Worm (Caenorhabditis elegans): Measurements from ENCODE around the gene ZC376.8.
"Not testable (repeated sequence)": the region's sequence is repeated elsewhere in the genome, so short reads cannot be mapped to it uniquely, and the experiment has no call there.

Gene ZC376.8

ce11 chrV:14179947-14180346 is at the start of gene ZC376.8:
Gene ZC376.8 (plus strand): TSS chrV:14180247.
- no peak for TF ChIP-seq hnd-1 (tag; optimal IDR thresholded peaks at IDR 0.05)
- TF ChIP-seq sea-1 (GFP tag; conservative IDR thresholded peaks at IDR 0.05) = no peak
- TF ChIP-seq pes-1 (GFP tag; IDR thresholded peaks at IDR 0.05) = no peak
- TF ChIP-seq ama-1 (optimal IDR thresholded peaks at IDR 0.05) = no peak
- TF ChIP-seq B0310.2 (tag; optimal IDR thresholded peaks at IDR 0.05) = no peak
- no peak for TF ChIP-seq scrt-1 (GFP tag; IDR thresholded peaks at IDR 0.05)
- no peak for TF ChIP-seq flt-1 (GFP tag; IDR thresholded peaks at IDR 0.05)
- no peak for TF ChIP-seq ceh-13 (GFP tag; optimal IDR thresholded peaks at IDR 0.05)
- TF ChIP-seq tra-4 (tag; optimal IDR thresholded peaks at IDR 0.05) = no peak
- no peak for TF ChIP-seq ceh-36 (tag; optimal IDR thresholded peaks at IDR 0.05)
- no peak for TF ChIP-seq hmbx-1 (tag; optimal IDR thresholded peaks at IDR 0.05)

- TF ChIP-seq ceh-36 (tag; optimal IDR thresholded peaks at IDR 0.05) = no peak
- no peak for TF ChIP-seq sea-1 (GFP tag; conservative IDR thresholded peaks at IDR 0.05)
- no peak for TF ChIP-seq ama-1 (optimal IDR thresholded peaks at IDR 0.05)
- TF ChIP-seq hmg-4 (GFP tag; optimal IDR thresholded peaks at IDR 0.05) = no peak
- TF ChIP-seq scrt-1 (GFP tag; IDR thresholded peaks at IDR 0.05) = no peak
- no peak for TF ChIP-seq tbx-11 (GFP tag; IDR thresholded peaks at IDR 0.05)
- TF ChIP-seq hmbx-1 (tag; optimal IDR thresholded peaks at IDR 0.05) = no peak
- no peak for TF ChIP-seq F13C5.2 (tag; optimal IDR thresholded peaks at IDR 0.05)
- TF ChIP-seq flt-1 (GFP tag; IDR thresholded peaks at IDR 0.05) = no peak
- no peak for TF ChIP-seq B0310.2 (tag; optimal IDR thresholded peaks at IDR 0.05)
- TF ChIP-seq hnd-1 (tag; optimal IDR thresholded peaks at IDR 0.05) = no peak
- TF ChIP-seq tra-4 (tag; optimal IDR thresholded peaks at IDR 0.05) = no peak
- no peak for TF ChIP-seq ceh-13 (GFP tag; optimal IDR thresholded peaks at IDR 0.05)
- no peak for TF ChIP-seq ets-7 (tag; optimal IDR thresholded peaks at IDR 0.05)
- no peak for TF ChIP-seq tbx-37 (GFP tag; conservative IDR thresholded peaks at IDR 0.05)
- TF ChIP-seq pes-1 (GFP tag; IDR thresholded peaks at IDR 0.05) = no peak
Measured at ce11 chrV:14133002-14133763, 46.9 kb upstream of the ZC376.8 start.

ce11 chrV:14134757-14135441 is 45.1 kb upstream of the ZC376.8 start:
- TF ChIP-seq flt-1 (GFP tag; IDR thresholded peaks at IDR 0.05) (no peak), tbx-37 (GFP tag; conservative IDR thresholded peaks at IDR 0.05) (no peak), ets-7 (tag; optimal IDR thresholded peaks at IDR 0.05) (no peak), sea-1 (GFP tag; conservative IDR thresholded peaks at IDR 0.05) (no peak), hmg-4 (GFP tag; optimal IDR thresholded peaks at IDR 0.05) (no peak), ama-1 (optimal IDR thresholded peaks at IDR 0.05) (no peak), aly-1 (tag; optimal IDR thresholded peaks at IDR 0.05) (no peak), ceh-36 (tag; optimal IDR thresholded peaks at IDR 0.05) (no peak)

ce11 chrV:14136152-14136551 is 43.9 kb upstream of the ZC376.8 start:
- TF ChIP-seq ceh-36 (tag; optimal IDR thresholded peaks at IDR 0.05) (peak; percentile 42), scrt-1 (GFP tag; IDR thresholded peaks at IDR 0.05) (no peak), hmg-4 (GFP tag; optimal IDR thresholded peaks at IDR 0.05) (peak; percentile 26)

ce11 chrV:14137766-14138165 is 42.3 kb upstream of the ZC376.8 start, which contains the start of gene AH10.4:
Gene AH10.4 (minus strand): TSS chrV:14137866.
- not testable (repeated sequence) for TF ChIP-seq F13C5.2, ceh-36, tra-4 (tag; optimal IDR thresholded peaks at IDR 0.05)

ce11 chrV:14139252-14140100 is 40.6 kb upstream of the ZC376.8 start:
- peak; percentile 69 for TF ChIP-seq hmg-4 (GFP tag; optimal IDR thresholded peaks at IDR 0.05)
- no peak for TF ChIP-seq tra-4 (tag; optimal IDR thresholded peaks at IDR 0.05)
- TF ChIP-seq ceh-13 (GFP tag; optimal IDR thresholded peaks at IDR 0.05) = no peak
- TF ChIP-seq ets-7 (tag; optimal IDR thresholded peaks at IDR 0.05) = no peak
- no peak for TF ChIP-seq ama-1 (optimal IDR thresholded peaks at IDR 0.05)
- peak; percentile 34 for TF ChIP-seq F13C5.2 (tag; optimal IDR thresholded peaks at IDR 0.05)
- TF ChIP-seq hmbx-1 (tag; optimal IDR thresholded peaks at IDR 0.05) = no peak

- TF ChIP-seq hmbx-1 (tag; optimal IDR thresholded peaks at IDR 0.05) (no peak), tbx-37 (GFP tag; conservative IDR thresholded peaks at IDR 0.05) (no peak), scrt-1 (GFP tag; IDR thresholded peaks at IDR 0.05) (no peak), flt-1 (GFP tag; IDR thresholded peaks at IDR 0.05) (no peak), sea-1 (GFP tag; conservative IDR thresholded peaks at IDR 0.05) (no peak), hnd-1 (tag; optimal IDR thresholded peaks at IDR 0.05) (no peak), ets-7 (tag; optimal IDR thresholded peaks at IDR 0.05) (no peak), F13C5.2 (tag; optimal IDR thresholded peaks at IDR 0.05) (no peak), aly-1 (tag; optimal IDR thresholded peaks at IDR 0.05) (no peak), ceh-36 (tag; optimal IDR thresholded peaks at IDR 0.05) (no peak), hmg-4 (GFP tag; optimal IDR thresholded peaks at IDR 0.05) (no peak), pes-1 (GFP tag; IDR thresholded peaks at IDR 0.05) (no peak), tra-4 (tag; optimal IDR thresholded peaks at IDR 0.05) (no peak), ama-1 (optimal IDR thresholded peaks at IDR 0.05) (no peak), B0310.2 (tag; optimal IDR thresholded peaks at IDR 0.05) (no peak), ceh-13 (GFP tag; optimal IDR thresholded peaks at IDR 0.05) (no peak), tbx-11 (GFP tag; IDR thresholded peaks at IDR 0.05) (no peak)
Measured at ce11 chrV:14140733-14141132, 39.3 kb upstream of the ZC376.8 start.
